Fruit fly (Drosophila melanogaster): ENCODE measurements around the gene CG33995.

Gene CG33995

dm6 chr2L:5044361-5044891, 1.4 kb downstream of the CG33995 start, which contains the start of gene CG31650:
TSS of gene CG31650 (minus strand) at chr2L:5044712.
- TF ChIP-seq Hnf4 (GFP tag; optimal IDR thresholded peaks at IDR 0.05) (no peak), foxo (GFP tag; optimal IDR thresholded peaks at IDR 0.05) (no peak), Vsx2 (GFP tag; optimal IDR thresholded peaks at IDR 0.05; ENCODE audit: partially characterized antibody) (no peak), CG9705 (GFP tag; optimal IDR thresholded peaks at IDR 0.05) (no peak), lola (GFP tag; optimal IDR thresholded peaks at IDR 0.05) (no peak)

- peak; percentile 15 for TF ChIP-seq Hnf4 (GFP tag; optimal IDR thresholded peaks at IDR 0.05)
- no peak for TF ChIP-seq psq (GFP tag; optimal IDR thresholded peaks at IDR 0.05)
- no peak for TF ChIP-seq Abd-B (GFP tag; optimal IDR thresholded peaks at IDR 0.05)
- no peak for TF ChIP-seq fru (GFP tag; optimal IDR thresholded peaks at IDR 0.05)
- TF ChIP-seq Hr83 (GFP tag; optimal IDR thresholded peaks at IDR 0.05; ENCODE audit: poor library complexity, severe bottlenecking) = peak; percentile 3
- peak; percentile 44 for TF ChIP-seq ey (GFP tag; optimal IDR thresholded peaks at IDR 0.05)
- no peak for TF ChIP-seq dmrt93B (GFP tag; optimal IDR thresholded peaks at IDR 0.05)
- TF ChIP-seq CG32264 (GFP tag; optimal IDR thresholded peaks at IDR 0.05) = no peak
- no peak for TF ChIP-seq brk (GFP tag; optimal IDR thresholded peaks at IDR 0.05)
- TF ChIP-seq lola (GFP tag; optimal IDR thresholded peaks at IDR 0.05) = no peak
- peak; percentile 33 for TF ChIP-seq Vsx2 (GFP tag; optimal IDR thresholded peaks at IDR 0.05; ENCODE audit: partially characterized antibody)
- TF ChIP-seq Hr78 (GFP tag; optimal IDR thresholded peaks at IDR 0.05) = no peak
- TF ChIP-seq sage (GFP tag; optimal IDR thresholded peaks at IDR 0.05) = no peak
- no peak for TF ChIP-seq CrebA (GFP tag; optimal IDR thresholded peaks at IDR 0.05; ENCODE audit: borderline replicate concordance)
- no peak for TF ChIP-seq jim (GFP tag; optimal IDR thresholded peaks at IDR 0.05)
- peak; percentile 55 for TF ChIP-seq h (GFP tag; optimal IDR thresholded peaks at IDR 0.05)
- TF ChIP-seq Sp1 (GFP tag; optimal IDR thresholded peaks at IDR 0.05) = peak; percentile 11
- no peak for TF ChIP-seq dl (GFP tag; optimal IDR thresholded peaks at IDR 0.05; ENCODE audit: insufficient read depth in 1 of 2, partially characterized antibody in 2 of 2)
- peak; percentile 31 for TF ChIP-seq sv (GFP tag; optimal IDR thresholded peaks at IDR 0.05)
- TF ChIP-seq Rel (GFP tag; optimal IDR thresholded peaks at IDR 0.05) = no peak
- TF ChIP-seq Rel (tag; optimal IDR thresholded peaks at IDR 0.05) = no peak
- no peak for TF ChIP-seq tai (GFP tag; optimal IDR thresholded peaks at IDR 0.05)
- peak; percentile 28 for TF ChIP-seq HLH106 (tag; optimal IDR thresholded peaks at IDR 0.05)
- TF ChIP-seq woc (GFP tag; optimal IDR thresholded peaks at IDR 0.05) = no peak
- TF ChIP-seq CG9705 (GFP tag; optimal IDR thresholded peaks at IDR 0.05) = no peak
- peak; percentile 18 for TF ChIP-seq OdsH (GFP tag; optimal IDR thresholded peaks at IDR 0.05)
- TF ChIP-seq Dfd (GFP tag; optimal IDR thresholded peaks at IDR 0.05) = no peak
- TF ChIP-seq Mio (GFP tag; optimal IDR thresholded peaks at IDR 0.05) = no peak
- no peak for TF ChIP-seq Dif (GFP tag; optimal IDR thresholded peaks at IDR 0.05; ENCODE audit: partially characterized antibody)
- TF ChIP-seq GATAd (GFP tag; optimal IDR thresholded peaks at IDR 0.05) = no peak
- TF ChIP-seq Myc (optimal IDR thresholded peaks at IDR 0.05) = no peak
- TF ChIP-seq rgr (GFP tag; optimal IDR thresholded peaks at IDR 0.05) = peak; percentile 42
- no peak for TF ChIP-seq pan (optimal IDR thresholded peaks at IDR 0.05)
- TF ChIP-seq foxo (GFP tag; optimal IDR thresholded peaks at IDR 0.05) = peak in 1 of 2 experiments; percentile 43
- no peak for TF ChIP-seq Jra (GFP tag; optimal IDR thresholded peaks at IDR 0.05)
- TF ChIP-seq usp (GFP tag; optimal IDR thresholded peaks at IDR 0.05) = no peak
- no peak for TF ChIP-seq dsf (GFP tag; optimal IDR thresholded peaks at IDR 0.05; ENCODE audit: borderline replicate concordance)
- TF ChIP-seq br (GFP tag; optimal IDR thresholded peaks at IDR 0.05) = peak; percentile 52
- TF ChIP-seq N (GFP tag; optimal IDR thresholded peaks at IDR 0.05) = no peak
Observed at dm6 chr2L:5044892-5045619, 2.0 kb downstream of the CG33995 start.
